Fruit fly (Drosophila melanogaster): Measurements from ENCODE around the gene alpha-Est10.

Gene alpha-Est10

DNA sequence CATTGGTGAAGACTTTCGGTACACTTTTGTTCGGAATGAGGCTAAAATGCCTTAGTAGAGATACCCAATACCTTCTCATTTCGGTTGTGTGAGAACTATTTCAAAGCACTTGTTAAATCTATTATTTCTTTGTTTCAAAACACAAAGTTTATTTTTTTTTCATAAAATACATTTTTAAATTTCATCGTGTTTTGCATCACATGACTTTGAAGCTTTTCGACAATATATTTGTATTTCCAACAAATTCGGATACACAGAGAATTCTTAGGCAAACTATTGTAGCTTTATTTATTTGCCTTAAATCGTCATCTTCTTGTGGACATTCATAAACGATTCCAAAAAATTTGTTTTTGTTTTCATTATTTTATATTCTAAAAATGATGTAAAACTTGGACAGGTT lies at the start of gene alpha-Est10:
TSS of gene alpha-Est10 (minus strand) at position 101 of the 400 bp plus-strand sequence.
- TF ChIP-seq CG8478 (optimal IDR thresholded peaks at IDR 0.05) (no peak), CTCF (optimal IDR thresholded peaks at IDR 0.05) (no peak)

DNA sequence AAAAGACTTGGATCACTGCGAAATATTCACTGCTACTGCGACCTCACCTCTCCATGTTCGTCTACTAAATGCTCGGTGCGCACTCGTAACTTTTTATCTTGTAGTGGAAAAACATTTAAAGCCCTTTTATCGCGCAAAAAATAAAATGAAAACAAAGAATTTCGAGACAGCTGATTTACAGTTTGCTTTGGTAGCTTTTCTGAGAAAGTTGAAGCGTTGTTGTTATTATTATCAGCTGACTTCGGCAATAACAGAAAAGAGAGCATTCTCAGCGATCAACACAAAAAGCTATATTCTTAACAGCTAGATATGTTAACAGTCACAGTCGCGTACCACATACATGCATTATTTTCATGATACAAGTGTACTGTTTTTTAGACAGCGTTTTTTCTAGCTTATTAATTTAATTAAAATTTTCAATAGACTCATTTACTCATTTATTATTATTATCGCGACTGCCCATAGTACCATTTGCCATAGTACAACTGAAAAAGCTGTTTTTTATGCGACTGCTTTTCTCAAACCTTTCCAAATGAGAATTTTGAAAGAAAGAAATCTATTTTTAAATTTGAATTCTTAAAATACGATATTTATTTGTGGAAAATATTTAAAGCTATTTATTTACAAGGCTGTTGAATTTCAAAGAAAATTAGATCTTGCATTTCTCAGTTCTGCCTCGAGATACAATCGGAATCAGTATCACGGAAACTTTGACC lies 47.7 kb upstream of the alpha-Est10 start, which contains the start of the genes alpha-Est3 and alpha-Est2:
TSS of gene alpha-Est3 (minus strand) at position 487 of the 716 bp plus-strand sequence.
TSS of gene alpha-Est2 (plus strand) at position 666 of the 716 bp plus-strand sequence.
- TF ChIP-seq CG8478 (optimal IDR thresholded peaks at IDR 0.05) = no peak
- TF ChIP-seq CTCF (optimal IDR thresholded peaks at IDR 0.05) = no peak

- TF ChIP-seq CTCF (optimal IDR thresholded peaks at IDR 0.05) = no peak
- no peak for TF ChIP-seq CG8478 (optimal IDR thresholded peaks at IDR 0.05)
These were observed 44.8 kb upstream of the alpha-Est10 start, which contains the start of gene alpha-Est4 for dm6 chr3R:7538435-7538834. Gene alpha-Est4 (minus strand): TSS chr3R:7538615.

DNA sequence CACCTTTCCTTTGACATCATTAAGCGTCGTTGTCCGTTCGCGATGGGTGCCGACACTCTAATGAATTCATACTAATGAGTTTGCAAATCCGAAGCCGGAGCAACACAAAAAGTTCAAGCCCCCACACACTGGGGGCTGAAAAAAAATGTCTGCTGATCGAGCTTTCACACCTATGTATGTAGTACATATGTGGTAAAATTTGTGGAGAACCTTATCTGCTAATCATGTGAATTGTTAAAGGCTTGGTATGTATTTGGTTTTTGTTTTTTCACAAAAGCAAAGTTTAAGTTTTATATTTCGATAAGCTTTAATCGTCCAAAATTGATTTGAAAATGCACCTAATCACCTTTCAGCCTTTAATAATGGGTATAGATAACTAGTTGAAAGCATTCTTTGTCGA lies 42.6 kb upstream of the alpha-Est10 start, which contains the start of gene alpha-Est5:
TSS of gene alpha-Est5 (minus strand) at position 110 of the 400 bp plus-strand sequence.
- TF ChIP-seq CG8478 (optimal IDR thresholded peaks at IDR 0.05) (no peak), CTCF (optimal IDR thresholded peaks at IDR 0.05) (no peak)

DNA sequence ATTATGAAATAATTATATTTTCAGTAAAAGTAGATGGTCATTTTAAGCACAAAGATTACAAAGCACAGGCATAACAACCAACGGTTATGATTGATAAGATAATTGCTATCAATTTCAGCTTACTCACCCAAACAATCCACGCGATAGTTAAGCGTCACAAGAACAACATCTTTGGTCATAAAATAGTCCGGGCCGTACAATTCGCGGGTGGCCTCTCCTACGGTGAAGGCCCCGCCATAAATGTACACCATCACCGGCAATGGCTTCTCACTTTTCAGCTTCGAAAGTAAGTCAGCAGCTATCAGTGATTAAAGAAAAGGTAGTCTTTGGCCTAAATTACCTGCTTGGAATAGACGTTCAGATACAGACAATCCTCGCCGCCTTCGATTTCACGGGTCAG lies 42.0 kb upstream of the alpha-Est10 start:
- TF ChIP-seq CG8478 (optimal IDR thresholded peaks at IDR 0.05) = no peak
- TF ChIP-seq CTCF (optimal IDR thresholded peaks at IDR 0.05) = no peak

DNA sequence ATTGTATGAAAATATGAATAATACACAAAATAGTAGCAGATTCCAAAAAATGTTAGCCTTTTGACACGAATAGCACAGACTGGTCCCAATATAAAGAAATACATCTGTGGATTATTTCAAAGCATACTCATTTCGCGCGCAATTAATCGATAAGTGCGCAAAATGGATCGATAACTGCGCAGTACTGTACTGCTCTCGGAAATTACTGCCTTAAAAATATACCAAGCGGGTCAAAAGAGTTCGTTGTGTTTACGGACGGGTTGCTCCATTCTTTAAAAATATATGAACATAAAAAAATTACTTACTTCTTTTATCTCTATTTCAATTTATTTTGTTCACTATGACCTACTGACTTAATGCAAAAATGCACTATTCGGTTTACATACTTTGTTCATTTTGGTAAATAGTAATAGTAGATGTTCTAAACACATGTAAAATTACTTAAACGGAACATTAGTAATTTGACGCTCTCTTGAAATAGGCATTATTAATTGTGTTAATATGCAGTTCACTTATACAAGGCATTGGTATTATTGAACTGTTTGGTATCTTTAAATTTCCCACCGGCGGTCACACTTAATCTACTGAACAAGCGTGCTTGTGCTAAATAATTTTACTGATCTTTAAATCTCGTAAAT lies 36.7 kb upstream of the alpha-Est10 start, which contains the start of the genes Rtnl2 and alphaTub84D:
TSS of gene Rtnl2 (minus strand) at position 58 of the 638 bp plus-strand sequence.
TSS of gene alphaTub84D (plus strand) at position 570 of the 638 bp plus-strand sequence.
- TF ChIP-seq CG8478 (optimal IDR thresholded peaks at IDR 0.05) (no peak), CTCF (optimal IDR thresholded peaks at IDR 0.05) (no peak)

dm6 chr3R:7528677-7529076 lies 35.0 kb upstream of the alpha-Est10 start, which contains the start of gene alpha-Est6:
Gene alpha-Est6 (minus strand): TSS chr3R:7528777.
- no peak for TF ChIP-seq CTCF (optimal IDR thresholded peaks at IDR 0.05)
- no peak for TF ChIP-seq CG8478 (optimal IDR thresholded peaks at IDR 0.05)

DNA sequence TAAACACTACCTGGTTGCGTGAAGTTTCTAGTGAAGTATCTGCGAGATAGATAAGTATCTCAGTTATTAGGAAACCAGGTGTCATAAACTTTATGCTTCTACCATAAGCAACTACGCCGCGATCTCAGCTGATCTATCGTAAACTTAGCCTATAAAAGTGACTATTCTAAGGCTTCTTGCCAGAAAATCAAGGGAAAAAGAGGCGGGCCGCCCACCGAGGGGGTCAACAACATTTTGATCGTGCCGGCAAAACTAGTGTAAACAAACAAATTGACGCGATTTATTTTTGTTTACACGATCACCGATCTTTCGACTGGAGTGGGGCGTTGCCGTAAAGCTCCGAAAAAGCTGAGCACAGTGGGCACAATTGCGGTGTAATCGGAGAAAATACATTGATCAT lies 30.5 kb upstream of the alpha-Est10 start:
- TF ChIP-seq CG8478 (optimal IDR thresholded peaks at IDR 0.05) (no peak), CTCF (optimal IDR thresholded peaks at IDR 0.05) (no peak)

- TF ChIP-seq CTCF (optimal IDR thresholded peaks at IDR 0.05) (no peak), CG8478 (optimal IDR thresholded peaks at IDR 0.05) (no peak)
These were observed 29.9 kb upstream of the alpha-Est10 start, which contains the start of gene alpha-Est7 for dm6 chr3R:7523594-7523993. Gene alpha-Est7 (minus strand): TSS chr3R:7523753.

DNA sequence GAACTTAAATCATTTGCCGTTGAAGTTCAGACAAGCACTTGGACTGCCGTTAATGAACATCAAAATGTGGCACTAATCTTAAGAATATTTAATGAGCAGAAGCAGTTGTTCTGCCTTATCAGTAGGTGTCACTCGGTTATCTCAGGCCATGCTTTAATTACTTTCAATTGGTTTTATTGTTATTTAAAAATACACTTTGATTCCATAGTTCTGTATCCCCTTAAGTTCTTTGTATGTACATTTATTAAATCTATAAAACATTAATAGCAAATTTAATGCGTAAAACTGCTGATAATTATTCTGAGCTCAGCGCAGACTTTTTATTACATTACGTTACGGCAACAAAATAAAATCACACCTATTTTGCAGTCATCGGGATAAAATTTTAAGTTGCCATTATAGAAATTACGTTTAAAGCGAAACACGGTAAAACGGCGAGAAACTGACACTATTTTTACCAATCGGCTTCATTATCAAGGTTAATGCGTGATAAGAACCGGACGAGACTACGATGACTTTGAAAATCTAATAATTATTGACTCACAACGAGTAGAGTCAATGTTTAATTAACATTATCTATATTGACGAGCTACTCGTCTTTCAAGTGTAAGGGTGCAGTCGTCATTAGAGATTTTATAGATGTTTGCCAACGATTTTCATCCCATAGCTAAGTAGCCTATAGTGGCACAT lies 28.8 kb upstream of the alpha-Est10 start:
- TF ChIP-seq CTCF (optimal IDR thresholded peaks at IDR 0.05) (no peak), CG8478 (optimal IDR thresholded peaks at IDR 0.05) (no peak)

- no peak for TF ChIP-seq CTCF (optimal IDR thresholded peaks at IDR 0.05)
- no peak for TF ChIP-seq CG8478 (optimal IDR thresholded peaks at IDR 0.05)
These were observed 25.7 kb upstream of the alpha-Est10 start, which contains the start of gene Ubc84D for dm6 chr3R:7519356-7519755. Gene Ubc84D (minus strand): TSS chr3R:7519456.

dm6 chr3R:7515599-7516069 lies 22.0 kb upstream of the alpha-Est10 start, which contains the start of gene alpha-Est8:
Gene alpha-Est8 (minus strand): TSS chr3R:7515670.
- TF ChIP-seq CTCF (optimal IDR thresholded peaks at IDR 0.05) = no peak
- no peak for TF ChIP-seq CG8478 (optimal IDR thresholded peaks at IDR 0.05)

DNA sequence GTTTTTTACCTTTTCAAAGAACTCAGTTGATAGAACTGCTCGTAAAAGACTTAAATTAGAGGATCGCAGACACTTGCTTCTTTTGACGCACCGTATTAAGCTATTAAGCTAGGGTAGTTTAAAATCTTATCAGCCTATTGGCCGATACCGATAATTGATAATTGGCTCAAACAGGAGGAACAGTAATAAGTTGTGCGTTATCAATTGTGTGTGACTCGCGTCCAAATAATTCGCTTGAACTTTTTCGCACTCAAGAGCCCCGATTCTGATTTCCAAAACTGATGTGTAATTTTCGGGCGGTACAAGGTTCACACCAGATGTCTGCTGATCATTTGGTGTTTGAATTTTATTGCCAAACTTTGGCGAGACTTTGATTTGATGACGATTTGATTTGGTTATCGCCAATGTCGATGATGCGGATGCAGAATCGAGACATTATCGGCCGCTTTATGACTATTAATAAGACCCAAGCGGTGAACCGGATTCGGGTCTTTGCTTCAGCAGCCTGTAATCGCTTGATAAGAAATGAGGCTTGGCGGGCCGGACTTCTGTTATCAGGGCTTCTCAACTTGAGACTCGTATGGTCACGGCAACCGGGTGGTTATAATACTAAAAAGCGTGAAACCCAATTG lies 20.7 kb upstream of the alpha-Est10 start:
- TF ChIP-seq CG8478 (optimal IDR thresholded peaks at IDR 0.05) (no peak), CTCF (optimal IDR thresholded peaks at IDR 0.05) (no peak)

DNA sequence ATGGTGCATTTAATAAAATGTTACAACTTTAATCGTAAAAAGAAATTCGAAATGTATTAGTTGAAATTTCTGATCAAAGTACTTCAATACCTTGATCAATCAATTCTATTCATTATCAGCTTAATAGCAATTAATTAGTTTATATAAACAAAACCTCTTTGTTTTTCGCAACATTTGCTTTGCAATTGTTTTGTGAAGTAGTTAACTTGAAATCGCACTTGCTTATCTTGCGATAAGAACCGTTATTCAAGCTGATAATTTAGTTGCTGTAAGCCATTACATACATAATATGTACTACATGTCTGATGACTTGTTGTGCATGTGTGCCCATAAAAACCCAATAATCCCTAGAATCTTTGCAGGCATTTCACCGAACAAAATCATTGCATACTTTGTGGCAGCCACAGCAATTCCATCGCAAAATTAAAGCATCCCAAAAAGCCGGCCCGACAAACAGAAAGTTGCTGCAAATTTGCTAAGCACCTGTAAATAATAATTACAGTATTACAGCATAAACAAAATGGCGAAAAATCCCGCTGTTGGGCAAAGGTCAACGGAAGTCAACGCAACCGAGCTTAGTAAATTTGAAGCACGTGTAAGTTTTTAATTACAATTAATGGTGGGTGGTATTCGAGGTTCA lies 14.7 kb upstream of the alpha-Est10 start:
- TF ChIP-seq CTCF (optimal IDR thresholded peaks at IDR 0.05) = no peak
- no peak for TF ChIP-seq CG8478 (optimal IDR thresholded peaks at IDR 0.05)
